Fruit fly (Drosophila melanogaster) whole organism, prepupa: Measurements from ENCODE around the gene Fmr1.
A peak's percentile ranks its signal among the peaks of the same experiment; 100 is the strongest.

ENCODE experiments used
- CG10631 ChIP-seq: fragments of 200-800 bp; sonication (Bioruptor generic); optimal IDR thresholded peaks from 2 replicates; lab custom pipeline; 2016; ENCODE audit warnings: missing biosample characterization, missing genetic modification characterization
- CG10669 ChIP-seq: fragments of 200-800 bp; sonication (Bioruptor generic); optimal IDR thresholded peaks from 3 replicates; lab custom pipeline; 2018; ENCODE audit warnings: missing biosample characterization, mild to moderate bottlenecking, missing genetic modification characterization, moderate library complexity
- CG11762 ChIP-seq: fragments of 200-800 bp; sonication (Bioruptor generic); optimal IDR thresholded peaks from 3 replicates; lab custom pipeline; 2016; ENCODE audit warnings: missing biosample characterization, missing genetic modification characterization; ENCODE audit not compliant: insufficient read depth
- CG15336 ChIP-seq: fragments of 200-800 bp; sonication (Bioruptor generic); IDR thresholded peaks from 2 replicates; pipeline ENCODE4 v1.3.6; 2022; ENCODE audit warnings: missing biosample characterization, missing genetic modification characterization
- CG16779 ChIP-seq: fragments of 200-800 bp; sonication (Bioruptor generic); optimal IDR thresholded peaks from 3 replicates; lab custom pipeline; 2017; ENCODE audit warnings: missing biosample characterization, mild to moderate bottlenecking, missing genetic modification characterization
- CG31627 ChIP-seq: fragments of 200-800 bp; sonication (Bioruptor generic); optimal IDR thresholded peaks from 3 replicates; lab custom pipeline; 2016; ENCODE audit warnings: missing biosample characterization, missing genetic modification characterization
- CG3919 ChIP-seq: fragments of 200-800 bp; sonication (Bioruptor generic); optimal IDR thresholded peaks from 3 replicates; lab custom pipeline; 2016; ENCODE audit warnings: missing biosample characterization, missing genetic modification characterization
- CG4318 ChIP-seq: fragments of 200-800 bp; sonication (Bioruptor generic); optimal IDR thresholded peaks from 3 replicates; lab custom pipeline; 2017; ENCODE audit warnings: missing biosample characterization, mild to moderate bottlenecking, missing genetic modification characterization
- CG6163 ChIP-seq: fragments of 200-800 bp; sonication (Bioruptor generic); IDR thresholded peaks from 3 replicates; pipeline ENCODE4 v1.3.6; 2022; ENCODE audit warnings: missing biosample characterization, missing genetic modification characterization
- CG6276 ChIP-seq: fragments of 200-800 bp; sonication (Bioruptor generic); optimal IDR thresholded peaks from 2 replicates; lab custom pipeline; 2017; ENCODE audit warnings: missing biosample characterization, mild to moderate bottlenecking, missing genetic modification characterization
- CG6854 ChIP-seq: fragments of 200-800 bp; sonication (Bioruptor generic); optimal IDR thresholded peaks from 2 replicates; lab custom pipeline; 2017; ENCODE audit warnings: missing biosample characterization, mild to moderate bottlenecking, missing genetic modification characterization
- CG8319 ChIP-seq: fragments of 200-800 bp; sonication (Bioruptor generic); optimal IDR thresholded peaks from 3 replicates; lab custom pipeline; 2016; ENCODE audit warnings: missing biosample characterization, missing genetic modification characterization
- CG8632 ChIP-seq: fragments of 200-800 bp; sonication (Bioruptor generic); optimal IDR thresholded peaks from 3 replicates; lab custom pipeline; 2016; ENCODE audit warnings: missing biosample characterization, missing genetic modification characterization
- CG9139 ChIP-seq: fragments of 200-800 bp; sonication (Bioruptor generic); optimal IDR thresholded peaks from 3 replicates; lab custom pipeline; 2017; ENCODE audit warnings: missing biosample characterization, mild to moderate bottlenecking, missing genetic modification characterization
- Eip75B ChIP-seq: fragments of 200-800 bp; sonication (Bioruptor generic); optimal IDR thresholded peaks from 3 replicates; lab custom pipeline; 2016; ENCODE audit warnings: missing biosample characterization, missing genetic modification characterization
- Eip78C ChIP-seq: fragments of 200-800 bp; sonication (Bioruptor generic); peaks from one replicate; lab custom pipeline; 2016; ENCODE audit warnings: missing biosample characterization, missing genetic modification characterization
- Gug ChIP-seq: fragments of 200-800 bp; sonication (Bioruptor generic); IDR thresholded peaks from 2 replicates; pipeline ENCODE4 v1.3.6; 2022; ENCODE audit warnings: missing biosample characterization, missing genetic modification characterization
- Hr39 ChIP-seq: fragments of 200-800 bp; sonication (Bioruptor generic); optimal IDR thresholded peaks from 2 replicates; lab custom pipeline; 2016; ENCODE audit warnings: missing biosample characterization, missing genetic modification characterization
- Hr4 ChIP-seq: fragments of 200-800 bp; sonication (Bioruptor generic); optimal IDR thresholded peaks from 3 replicates; lab custom pipeline; 2016; ENCODE audit warnings: missing biosample characterization, missing genetic modification characterization
- Met ChIP-seq: fragments of 200-800 bp; sonication (Bioruptor generic); optimal IDR thresholded peaks from 3 replicates; lab custom pipeline; 2016; ENCODE audit warnings: missing biosample characterization, missing genetic modification characterization
- OdsH ChIP-seq: fragments of 200-800 bp; sonication (Bioruptor generic); optimal IDR thresholded peaks from 3 replicates; lab custom pipeline; 2016; ENCODE audit warnings: missing biosample characterization, missing genetic modification characterization
- Sox102F ChIP-seq: fragments of 200-800 bp; sonication (Bioruptor generic); optimal IDR thresholded peaks from 2 replicates; lab custom pipeline; 2016; ENCODE audit warnings: missing biosample characterization, mild to moderate bottlenecking, missing genetic modification characterization
- Sox14 ChIP-seq: fragments of 200-800 bp; sonication (Bioruptor generic); optimal IDR thresholded peaks from 3 replicates; lab custom pipeline; 2016; ENCODE audit warnings: missing biosample characterization, missing genetic modification characterization
- Sox15 ChIP-seq: fragments of 200-800 bp; sonication (Bioruptor generic); optimal IDR thresholded peaks from 3 replicates; lab custom pipeline; 2016; ENCODE audit warnings: missing biosample characterization, missing genetic modification characterization
- achi ChIP-seq: fragments of 200-800 bp; sonication (Bioruptor generic); optimal IDR thresholded peaks from 3 replicates; lab custom pipeline; 2016; ENCODE audit warnings: missing biosample characterization, missing genetic modification characterization
- acj6 ChIP-seq: fragments of 200-800 bp; sonication (Bioruptor generic); optimal IDR thresholded peaks from 3 replicates; lab custom pipeline; 2016; ENCODE audit warnings: missing biosample characterization, missing genetic modification characterization
- cyc ChIP-seq: fragments of 200-800 bp; sonication (Bioruptor generic); optimal IDR thresholded peaks from 3 replicates; lab custom pipeline; 2016; ENCODE audit warnings: missing biosample characterization, missing genetic modification characterization
- dsx ChIP-seq: fragments of 200-800 bp; optimal IDR thresholded peaks from 3 replicates; lab custom pipeline; 2019; ENCODE audit warnings: missing biosample characterization, mild to moderate bottlenecking, missing genetic modification characterization, moderate library complexity; ENCODE audit not compliant: poor library complexity, severe bottlenecking
- esn ChIP-seq: fragments of 200-800 bp; sonication (Bioruptor generic); optimal IDR thresholded peaks from 2 replicates; lab custom pipeline; 2016; ENCODE audit warnings: missing biosample characterization, mild to moderate bottlenecking, missing genetic modification characterization, moderate library complexity
- fd85E ChIP-seq: fragments of 200-800 bp; sonication (Bioruptor generic); optimal IDR thresholded peaks from 3 replicates; lab custom pipeline; 2016; ENCODE audit warnings: missing biosample characterization, missing genetic modification characterization
- fkh ChIP-seq: fragments of 200-800 bp; sonication (Bioruptor generic); optimal IDR thresholded peaks from 3 replicates; lab custom pipeline; 2017; ENCODE audit warnings: missing biosample characterization, mild to moderate bottlenecking, missing genetic modification characterization, moderate library complexity
- net ChIP-seq: fragments of 200-800 bp; sonication (Bioruptor generic); optimal IDR thresholded peaks from 3 replicates; lab custom pipeline; 2016; ENCODE audit warnings: missing biosample characterization, missing genetic modification characterization
- spab ChIP-seq: fragments of 200-800 bp; sonication (Bioruptor generic); optimal IDR thresholded peaks from 2 replicates; lab custom pipeline; 2017; ENCODE audit warnings: missing biosample characterization, mild to moderate bottlenecking, missing genetic modification characterization, missing genetic modification reagents
- ss ChIP-seq, 2 experiments: fragments of 200-800 bp; sonication (Bioruptor generic); optimal IDR thresholded peaks; 2 replicates in 1 of 2; 3 replicates in 1 of 2; lab custom pipeline; 2017 to 2018; ENCODE audit warnings: mild to moderate bottlenecking in 2 of 2, missing biosample characterization in 2 of 2, missing genetic modification characterization in 2 of 2, moderate library complexity in 1 of 2
- vri ChIP-seq: fragments of 200-800 bp; sonication (Bioruptor generic); optimal IDR thresholded peaks from 3 replicates; lab custom pipeline; 2016; ENCODE audit warnings: missing biosample characterization, mild to moderate bottlenecking, missing genetic modification characterization

Gene Fmr1

dm6 chr3R:10108289-10108928, 1.5 kb downstream of the Fmr1 start:
- TF ChIP-seq fkh (GFP tag; lab: Kevin White, UChicago), result no peak
- peak; percentile 34 for TF ChIP-seq Eip78C (GFP tag; lab: Kevin White, UChicago)
- no peak for TF ChIP-seq CG8632
- TF ChIP-seq Hr39 (GFP tag; lab: Kevin White, UChicago), result no peak
- no peak for TF ChIP-seq CG11762 (GFP tag; lab: Kevin White, UChicago)
- TF ChIP-seq CG6854 (GFP tag; lab: Kevin White, UChicago), result no peak
- TF ChIP-seq Met (GFP tag; lab: Kevin White, UChicago), result no peak
- no peak for TF ChIP-seq cyc (GFP tag; lab: Kevin White, UChicago)
- TF ChIP-seq CG6163 (GFP tag; lab: Robert Waterston, UW), result peak; percentile 39; the same call in 1 of the 3 replicates
- TF ChIP-seq spab, result no peak
- TF ChIP-seq ss (GFP tag; optimal IDR thresholded peaks at IDR 0.05; lab: Kevin White, UChicago), result no peak
- TF ChIP-seq CG16779, result no peak

DNA sequence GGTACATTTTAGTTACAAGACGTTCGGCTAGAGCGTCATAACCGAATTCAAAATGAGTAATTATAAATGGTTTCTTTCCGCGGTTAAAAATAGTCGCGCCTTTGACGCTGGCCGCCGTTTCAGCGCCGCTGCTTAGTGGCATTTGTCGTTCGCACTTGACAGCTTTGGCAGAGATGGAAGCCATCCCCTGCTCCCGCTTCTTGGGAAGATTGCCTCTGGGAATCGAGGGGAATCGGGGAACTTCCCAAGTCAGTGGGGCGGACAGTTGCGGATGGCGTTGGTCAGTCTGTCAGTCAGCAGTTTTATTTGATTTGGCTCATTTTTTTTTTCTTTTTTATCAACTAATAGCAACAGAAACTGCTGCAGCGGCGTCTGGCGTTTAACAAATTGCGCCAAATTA, 3.1 kb downstream of the Fmr1 start:
- no peak for TF ChIP-seq acj6 (GFP tag; lab: Kevin White, UChicago)
- TF ChIP-seq cyc (GFP tag; lab: Kevin White, UChicago), result no peak
- no peak for TF ChIP-seq fd85E (GFP tag; lab: Kevin White, UChicago)
- no peak for TF ChIP-seq CG10631 (GFP tag; lab: Kevin White, UChicago)

DNA sequence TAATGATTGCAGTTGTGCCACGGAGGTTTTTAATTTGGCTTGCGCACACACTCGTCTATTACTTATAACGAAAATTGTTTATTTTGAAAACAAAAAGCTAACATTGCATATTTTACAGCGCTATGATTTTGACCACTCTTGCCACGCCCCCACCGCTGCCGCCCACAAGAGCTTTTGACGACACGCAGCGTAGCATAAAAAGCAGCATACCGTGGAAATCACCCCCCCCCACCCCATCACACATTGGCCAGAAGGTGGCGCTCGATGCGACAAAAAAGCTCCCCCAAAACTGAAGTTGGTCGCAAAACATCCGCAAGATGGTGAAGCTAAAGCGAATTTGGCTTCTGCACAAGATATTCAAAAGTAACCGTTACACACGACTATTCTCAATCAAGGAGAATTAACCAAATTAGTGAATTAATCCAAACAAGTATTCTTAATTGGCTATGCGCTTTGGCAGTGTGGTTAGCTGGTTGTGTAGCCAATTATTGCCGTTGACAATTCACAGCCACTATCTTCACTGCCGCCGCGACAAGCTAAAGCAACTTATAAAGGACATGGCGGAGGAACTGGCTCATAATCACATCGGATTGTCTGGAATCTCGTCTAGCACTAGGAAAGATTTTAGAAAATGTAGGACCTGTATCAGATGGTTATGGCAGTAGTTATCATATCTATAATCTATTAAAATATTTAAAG, 9.3 kb downstream of the Fmr1 start:
- TF ChIP-seq CG3919 (GFP tag; lab: Kevin White, UChicago) (peak; percentile 15), fkh (GFP tag; lab: Kevin White, UChicago) (peak; percentile 30), Sox102F (no peak), cyc (GFP tag; lab: Kevin White, UChicago) (peak; percentile 11), Gug (GFP tag; lab: Robert Waterston, UW) (no peak), spab (no peak), CG6163 (GFP tag; lab: Robert Waterston, UW) (peak; percentile 48; the same call in 1 of the 3 replicates)
- TF ChIP-seq, all 60 proteins: peak for 4

dm6 chr3R:10099401-10099848, 10.5 kb downstream of the Fmr1 start:
- peak; percentile 62 for TF ChIP-seq vri
- TF ChIP-seq Sox15 (GFP tag; lab: Kevin White, UChicago), result no peak
- peak; percentile 21 for TF ChIP-seq Sox14
- TF ChIP-seq CG6276 (GFP tag; lab: Kevin White, UChicago), result no peak
- no peak for TF ChIP-seq OdsH
- no peak for TF ChIP-seq CG8632
- no peak for TF ChIP-seq CG4318 (GFP tag; lab: Kevin White, UChicago)
- TF ChIP-seq Eip75B (GFP tag; lab: Kevin White, UChicago), result no peak
- TF ChIP-seq achi (GFP tag; lab: Kevin White, UChicago), result no peak
- TF ChIP-seq CG15336 (GFP tag; lab: Robert Waterston, UW), result no peak
- no peak for TF ChIP-seq esn (GFP tag; lab: Kevin White, UChicago)
- no peak for TF ChIP-seq Hr4 (GFP tag; lab: Kevin White, UChicago)
- no peak for TF ChIP-seq dsx (GFP tag; lab: Kevin White, UChicago)

- no peak for TF ChIP-seq CG31627
- TF ChIP-seq fd85E (GFP tag; lab: Kevin White, UChicago), result no peak
- TF ChIP-seq Sox15 (GFP tag; lab: Kevin White, UChicago), result no peak
- no peak for TF ChIP-seq CG8319 (GFP tag; lab: Kevin White, UChicago)
- TF ChIP-seq CG9139, result no peak
- TF ChIP-seq CG10669, result no peak
- TF ChIP-seq net (GFP tag; lab: Kevin White, UChicago), result no peak
Measured at dm6 chr3R:10098296-10098675, 11.6 kb downstream of the Fmr1 start.
